Fruit fly (Drosophila melanogaster): ENCODE measurements around the gene CG31195.

dm6 chr3R:20765302-20766155, 3.4 kb upstream of the CG31195 start:
- TF ChIP-seq Jra (GFP tag; optimal IDR thresholded peaks at IDR 0.05), result peak; percentile 81
- TF ChIP-seq Vsx2 (GFP tag; optimal IDR thresholded peaks at IDR 0.05; ENCODE audit: partially characterized antibody), result peak; percentile 42
- peak; percentile 97 for TF ChIP-seq h (GFP tag; optimal IDR thresholded peaks at IDR 0.05)
- TF ChIP-seq OdsH (GFP tag; optimal IDR thresholded peaks at IDR 0.05), result peak; percentile 87
- TF ChIP-seq lola (GFP tag; optimal IDR thresholded peaks at IDR 0.05), result no peak
- no peak for TF ChIP-seq GATAd (GFP tag; optimal IDR thresholded peaks at IDR 0.05)
